Fruit fly (Drosophila melanogaster) whole organism, prepupa: ENCODE data around the gene mbt.

Experiments used
- Blimp-1 ChIP-seq: fragments of 200-800 bp; sonication (Bioruptor generic); optimal IDR thresholded peaks from 3 replicates; lab custom pipeline; 2017; ENCODE audit warnings: missing biosample characterization, missing genetic modification characterization, mild to moderate bottlenecking, moderate library complexity, missing genetic modification reagents
- CG10631 ChIP-seq: fragments of 200-800 bp; sonication (Bioruptor generic); optimal IDR thresholded peaks from 2 replicates; lab custom pipeline; 2016; ENCODE audit warnings: missing biosample characterization, missing genetic modification characterization
- CG10669 ChIP-seq: fragments of 200-800 bp; sonication (Bioruptor generic); optimal IDR thresholded peaks from 3 replicates; lab custom pipeline; 2018; ENCODE audit warnings: missing biosample characterization, mild to moderate bottlenecking, missing genetic modification characterization, moderate library complexity
- CG11294 ChIP-seq: fragments of 200-800 bp; sonication (Bioruptor generic); IDR thresholded peaks from 2 replicates; pipeline ENCODE4 v1.3.6; 2022; ENCODE audit warnings: missing biosample characterization, missing genetic modification characterization
- CG11762 ChIP-seq: fragments of 200-800 bp; sonication (Bioruptor generic); optimal IDR thresholded peaks from 3 replicates; lab custom pipeline; 2016; ENCODE audit warnings: missing biosample characterization, missing genetic modification characterization; ENCODE audit not compliant: insufficient read depth
- CG11902 ChIP-seq: fragments of 200-800 bp; sonication (Bioruptor generic); optimal IDR thresholded peaks from 3 replicates; lab custom pipeline; 2016; ENCODE audit warnings: missing biosample characterization, missing genetic modification characterization
- CG15336 ChIP-seq: fragments of 200-800 bp; sonication (Bioruptor generic); IDR thresholded peaks from 2 replicates; pipeline ENCODE4 v1.3.6; 2022; ENCODE audit warnings: missing biosample characterization, missing genetic modification characterization
- CG1621 ChIP-seq: fragments of 200-800 bp; sonication (Bioruptor generic); optimal IDR thresholded peaks from 3 replicates; lab custom pipeline; 2018; ENCODE audit warnings: missing biosample characterization, mild to moderate bottlenecking, missing genetic modification characterization
- CG3032 ChIP-seq: fragments of 200-800 bp; optimal IDR thresholded peaks from 2 replicates; lab custom pipeline; 2019; ENCODE audit warnings: missing biosample characterization, mild to moderate bottlenecking, missing genetic modification characterization, moderate library complexity
- CG31627 ChIP-seq: fragments of 200-800 bp; sonication (Bioruptor generic); optimal IDR thresholded peaks from 3 replicates; lab custom pipeline; 2016; ENCODE audit warnings: missing biosample characterization, missing genetic modification characterization
- CG32006 ChIP-seq: fragments of 200-800 bp; sonication (Bioruptor generic); optimal IDR thresholded peaks from 3 replicates; lab custom pipeline; 2017; ENCODE audit warnings: missing biosample characterization, mild to moderate bottlenecking, missing genetic modification characterization
- CG34406 ChIP-seq: fragments of 200-800 bp; sonication (Bioruptor generic); optimal IDR thresholded peaks from 3 replicates; lab custom pipeline; 2016; ENCODE audit warnings: missing biosample characterization, missing genetic modification characterization
- CG3919 ChIP-seq: fragments of 200-800 bp; sonication (Bioruptor generic); optimal IDR thresholded peaks from 3 replicates; lab custom pipeline; 2016; ENCODE audit warnings: missing biosample characterization, missing genetic modification characterization
- CG4318 ChIP-seq: fragments of 200-800 bp; sonication (Bioruptor generic); optimal IDR thresholded peaks from 3 replicates; lab custom pipeline; 2017; ENCODE audit warnings: missing biosample characterization, mild to moderate bottlenecking, missing genetic modification characterization
- CG6163 ChIP-seq: fragments of 200-800 bp; sonication (Bioruptor generic); IDR thresholded peaks from 3 replicates; pipeline ENCODE4 v1.3.6; 2022; ENCODE audit warnings: missing biosample characterization, missing genetic modification characterization
- CG6276 ChIP-seq: fragments of 200-800 bp; sonication (Bioruptor generic); optimal IDR thresholded peaks from 2 replicates; lab custom pipeline; 2017; ENCODE audit warnings: missing biosample characterization, mild to moderate bottlenecking, missing genetic modification characterization
- CG6792 ChIP-seq: fragments of 200-800 bp; sonication (Bioruptor generic); optimal IDR thresholded peaks from 3 replicates; lab custom pipeline; 2016; ENCODE audit warnings: missing biosample characterization, missing genetic modification characterization
- CG8119 ChIP-seq: fragments of 200-800 bp; sonication (Bioruptor generic); IDR thresholded peaks from 3 replicates; pipeline ENCODE4 v1.3.6; 2022; ENCODE audit warnings: missing biosample characterization, missing genetic modification characterization
- CG8632 ChIP-seq: fragments of 200-800 bp; sonication (Bioruptor generic); optimal IDR thresholded peaks from 3 replicates; lab custom pipeline; 2016; ENCODE audit warnings: missing biosample characterization, missing genetic modification characterization
- CG9139 ChIP-seq: fragments of 200-800 bp; sonication (Bioruptor generic); optimal IDR thresholded peaks from 3 replicates; lab custom pipeline; 2017; ENCODE audit warnings: missing biosample characterization, mild to moderate bottlenecking, missing genetic modification characterization
- Eip75B ChIP-seq: fragments of 200-800 bp; sonication (Bioruptor generic); optimal IDR thresholded peaks from 3 replicates; lab custom pipeline; 2016; ENCODE audit warnings: missing biosample characterization, missing genetic modification characterization
- Eip78C ChIP-seq: fragments of 200-800 bp; sonication (Bioruptor generic); peaks from one replicate; lab custom pipeline; 2016; ENCODE audit warnings: missing biosample characterization, missing genetic modification characterization
- Eip93F ChIP-seq: fragments of 200-800 bp; sonication (Bioruptor generic); optimal IDR thresholded peaks from 2 replicates; lab custom pipeline; 2016; ENCODE audit warnings: missing biosample characterization, mild to moderate bottlenecking, missing genetic modification characterization
- Gug ChIP-seq: fragments of 200-800 bp; sonication (Bioruptor generic); IDR thresholded peaks from 2 replicates; pipeline ENCODE4 v1.3.6; 2022; ENCODE audit warnings: missing biosample characterization, missing genetic modification characterization
- Hr38 ChIP-seq: sonication (Bioruptor generic); optimal IDR thresholded peaks from 2 replicates; lab custom pipeline; 2016; ENCODE audit warnings: missing biosample characterization, missing genetic modification characterization
- Hr39 ChIP-seq: fragments of 200-800 bp; sonication (Bioruptor generic); optimal IDR thresholded peaks from 2 replicates; lab custom pipeline; 2016; ENCODE audit warnings: missing biosample characterization, missing genetic modification characterization
- Hr4 ChIP-seq: fragments of 200-800 bp; sonication (Bioruptor generic); optimal IDR thresholded peaks from 3 replicates; lab custom pipeline; 2016; ENCODE audit warnings: missing biosample characterization, missing genetic modification characterization
- Met ChIP-seq: fragments of 200-800 bp; sonication (Bioruptor generic); optimal IDR thresholded peaks from 3 replicates; lab custom pipeline; 2016; ENCODE audit warnings: missing biosample characterization, missing genetic modification characterization
- OdsH ChIP-seq: fragments of 200-800 bp; sonication (Bioruptor generic); optimal IDR thresholded peaks from 3 replicates; lab custom pipeline; 2016; ENCODE audit warnings: missing biosample characterization, missing genetic modification characterization
- Sox102F ChIP-seq: fragments of 200-800 bp; sonication (Bioruptor generic); optimal IDR thresholded peaks from 2 replicates; lab custom pipeline; 2016; ENCODE audit warnings: missing biosample characterization, mild to moderate bottlenecking, missing genetic modification characterization
- Sox14 ChIP-seq: fragments of 200-800 bp; sonication (Bioruptor generic); optimal IDR thresholded peaks from 3 replicates; lab custom pipeline; 2016; ENCODE audit warnings: missing biosample characterization, missing genetic modification characterization
- acj6 ChIP-seq: fragments of 200-800 bp; sonication (Bioruptor generic); optimal IDR thresholded peaks from 3 replicates; lab custom pipeline; 2016; ENCODE audit warnings: missing biosample characterization, missing genetic modification characterization
- cyc ChIP-seq: fragments of 200-800 bp; sonication (Bioruptor generic); optimal IDR thresholded peaks from 3 replicates; lab custom pipeline; 2016; ENCODE audit warnings: missing biosample characterization, missing genetic modification characterization
- dac ChIP-seq: fragments of 200-800 bp; sonication (Bioruptor generic); optimal IDR thresholded peaks from 2 replicates; lab custom pipeline; 2017; ENCODE audit warnings: missing biosample characterization, mild to moderate bottlenecking, missing genetic modification characterization
- eg ChIP-seq: fragments of 200-800 bp; sonication (Bioruptor generic); IDR thresholded peaks from 3 replicates; pipeline ENCODE4 v1.3.6; 2022; ENCODE audit warnings: missing biosample characterization, missing genetic modification characterization
- esn ChIP-seq: fragments of 200-800 bp; sonication (Bioruptor generic); optimal IDR thresholded peaks from 2 replicates; lab custom pipeline; 2016; ENCODE audit warnings: missing biosample characterization, mild to moderate bottlenecking, missing genetic modification characterization, moderate library complexity
- fd85E ChIP-seq: fragments of 200-800 bp; sonication (Bioruptor generic); optimal IDR thresholded peaks from 3 replicates; lab custom pipeline; 2016; ENCODE audit warnings: missing biosample characterization, missing genetic modification characterization
- fkh ChIP-seq: fragments of 200-800 bp; sonication (Bioruptor generic); optimal IDR thresholded peaks from 3 replicates; lab custom pipeline; 2017; ENCODE audit warnings: missing biosample characterization, mild to moderate bottlenecking, missing genetic modification characterization, moderate library complexity
- lz ChIP-seq: fragments of 200-800 bp; sonication (Bioruptor generic); optimal IDR thresholded peaks from 3 replicates; lab custom pipeline; 2016; ENCODE audit warnings: missing biosample characterization, missing genetic modification characterization
- net ChIP-seq: fragments of 200-800 bp; sonication (Bioruptor generic); optimal IDR thresholded peaks from 3 replicates; lab custom pipeline; 2016; ENCODE audit warnings: missing biosample characterization, missing genetic modification characterization
- pdm3 ChIP-seq: fragments of 200-800 bp; sonication (Bioruptor generic); optimal IDR thresholded peaks from 3 replicates; lab custom pipeline; 2016; ENCODE audit warnings: missing biosample characterization, missing genetic modification characterization
- salr ChIP-seq, 2 experiments: fragments of 200-800 bp; sonication (Bioruptor generic); optimal IDR thresholded peaks; 3 replicates each; lab custom pipeline; 2016 to 2018; ENCODE audit warnings: missing biosample characterization in 2 of 2, missing genetic modification characterization in 2 of 2, mild to moderate bottlenecking in 1 of 2
- topi ChIP-seq: fragments of 200-800 bp; sonication (Bioruptor generic); optimal IDR thresholded peaks from 3 replicates; lab custom pipeline; 2016; ENCODE audit warnings: missing biosample characterization, missing genetic modification characterization

Gene mbt

DNA sequence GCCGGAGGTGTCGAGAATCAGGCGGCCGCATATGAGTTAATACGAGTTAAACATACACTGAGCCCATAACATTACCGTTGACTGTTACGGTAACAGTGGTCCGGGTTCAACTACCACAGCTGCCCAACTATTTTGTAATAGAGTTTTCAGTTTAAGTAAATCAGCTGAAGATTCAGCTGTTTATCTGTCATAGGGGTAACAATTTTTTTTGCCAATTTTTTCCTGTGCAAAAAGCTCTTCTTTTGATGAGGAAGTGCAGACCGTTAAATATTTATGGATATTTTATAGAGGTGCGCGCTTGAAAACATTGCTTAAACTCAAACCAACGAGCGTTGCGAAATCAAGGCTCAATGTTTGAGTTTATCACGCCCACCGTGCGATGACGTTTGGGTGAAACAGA is 28.8 kb upstream of the mbt start:
- no peak for TF ChIP-seq eg
- peak; percentile 0 for TF ChIP-seq esn
- TF ChIP-seq cyc (GFP tag; lab: Kevin White, UChicago), result peak; percentile 10
- TF ChIP-seq topi (GFP tag; lab: Kevin White, UChicago), result peak; percentile 4
- peak; percentile 62 for TF ChIP-seq Eip78C (GFP tag; lab: Kevin White, UChicago)
- TF ChIP-seq CG32006, result peak; percentile 56
- TF ChIP-seq acj6 (GFP tag; lab: Kevin White, UChicago), result peak; percentile 15
- peak; percentile 55 for TF ChIP-seq Hr4 (GFP tag; lab: Kevin White, UChicago)
- TF ChIP-seq Sox14 (GFP tag; lab: Kevin White, UChicago), result peak; percentile 3
- peak; percentile 21 for TF ChIP-seq Hr39
- no peak for TF ChIP-seq CG8119
- TF ChIP-seq Eip93F (GFP tag; lab: Kevin White, UChicago), result no peak
- peak; percentile 3 for TF ChIP-seq CG31627 (GFP tag; lab: Kevin White, UChicago)
- peak; percentile 7 for TF ChIP-seq pdm3 (GFP tag; lab: Kevin White, UChicago)
- TF ChIP-seq OdsH (GFP tag; lab: Kevin White, UChicago), result peak; percentile 12
- TF ChIP-seq CG6163 (GFP tag; lab: Robert Waterston, UW), result no peak
- no peak for TF ChIP-seq Blimp-1 (GFP tag; lab: Kevin White, UChicago)
- TF ChIP-seq Gug, result no peak
- TF ChIP-seq CG11762, result no peak
- TF ChIP-seq lz (GFP tag; lab: Kevin White, UChicago), result peak; percentile 4

dm6 chrX:16582145-16582544 is 28.3 kb upstream of the mbt start:
- TF ChIP-seq dac (GFP tag; lab: Kevin White, UChicago), result no peak
- TF ChIP-seq fd85E (GFP tag; lab: Kevin White, UChicago), result no peak
- no peak for TF ChIP-seq CG34406 (GFP tag; lab: Kevin White, UChicago)
- TF ChIP-seq CG31627 (GFP tag; lab: Kevin White, UChicago), result no peak
- no peak for TF ChIP-seq CG3919 (GFP tag; lab: Kevin White, UChicago)
- TF ChIP-seq, all 60 proteins: peak for 0

- TF ChIP-seq CG11294, result no peak
- no peak for TF ChIP-seq CG8632 (GFP tag; lab: Kevin White, UChicago)
- TF ChIP-seq esn, result no peak
- TF ChIP-seq eg, result peak; percentile 50; the same call in 1 of the 3 replicates
- peak; percentile 13 for TF ChIP-seq Eip78C (GFP tag; lab: Kevin White, UChicago)
- TF ChIP-seq CG8119, result peak; percentile 63; the same call in 2 of the 3 replicates
- no peak for TF ChIP-seq CG9139 (GFP tag; lab: Kevin White, UChicago)
- TF ChIP-seq CG15336 (GFP tag; lab: Robert Waterston, UW), result peak; percentile 54; the same call in 1 of the 2 replicates
- TF ChIP-seq CG6276, result peak; percentile 46
- TF ChIP-seq, all 60 proteins: peak for 5
Observed at dm6 chrX:16583730-16584129, 26.8 kb upstream of the mbt start.

DNA sequence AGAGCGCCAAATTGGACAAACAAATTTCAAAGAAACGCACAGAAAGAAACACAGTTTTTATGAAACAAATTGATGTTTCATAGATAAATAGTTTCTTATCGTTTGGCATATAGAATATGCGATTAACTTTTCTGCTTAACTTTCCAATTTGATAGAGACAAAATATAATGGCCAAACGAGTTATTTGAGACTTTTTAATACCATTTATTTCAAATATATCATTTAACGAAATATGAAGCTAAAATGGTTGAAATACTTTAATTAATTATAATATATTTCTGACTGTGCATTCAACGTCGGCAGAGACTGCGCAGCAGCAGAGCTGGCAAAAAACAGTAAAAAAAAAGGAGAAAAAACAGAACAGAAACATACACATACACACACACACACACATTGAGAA is 24.9 kb upstream of the mbt start:
- no peak for TF ChIP-seq CG11294
- TF ChIP-seq salr (GFP tag; optimal IDR thresholded peaks at IDR 0.05; lab: Kevin White, UChicago), result no peak
- no peak for TF ChIP-seq Eip93F (GFP tag; lab: Kevin White, UChicago)
- no peak for TF ChIP-seq CG9139 (GFP tag; lab: Kevin White, UChicago)
- TF ChIP-seq net (GFP tag; lab: Kevin White, UChicago), result no peak
- peak; percentile 23 for TF ChIP-seq CG10631 (GFP tag; lab: Kevin White, UChicago)
- no peak for TF ChIP-seq fkh
- peak; percentile 38 for TF ChIP-seq Eip75B
- TF ChIP-seq CG10669 (GFP tag; lab: Kevin White, UChicago), result peak; percentile 19
- peak; percentile 61 for TF ChIP-seq CG8119
- peak; percentile 42 for TF ChIP-seq Met (GFP tag; lab: Kevin White, UChicago)
- TF ChIP-seq CG4318 (GFP tag; lab: Kevin White, UChicago), result no peak
- no peak for TF ChIP-seq Hr38 (GFP tag; lab: Kevin White, UChicago)
- no peak for TF ChIP-seq cyc (GFP tag; lab: Kevin White, UChicago)
- peak; percentile 42 for TF ChIP-seq Hr4 (GFP tag; lab: Kevin White, UChicago)
- TF ChIP-seq lz (GFP tag; lab: Kevin White, UChicago), result peak; percentile 17
- peak; percentile 39 for TF ChIP-seq pdm3 (GFP tag; lab: Kevin White, UChicago)
- TF ChIP-seq Hr39, result peak; percentile 3
- no peak for TF ChIP-seq Blimp-1 (GFP tag; lab: Kevin White, UChicago)
- no peak for TF ChIP-seq CG3032 (tag; lab: Kevin White, UChicago)
- no peak for TF ChIP-seq CG11902 (GFP tag; lab: Kevin White, UChicago)
- TF ChIP-seq CG15336 (GFP tag; lab: Robert Waterston, UW), result peak; percentile 69
- TF ChIP-seq esn, result peak; percentile 30
- TF ChIP-seq CG6163 (GFP tag; lab: Robert Waterston, UW), result peak; percentile 13; the same call in 1 of the 3 replicates
- TF ChIP-seq Sox102F (GFP tag; lab: Kevin White, UChicago), result no peak
- no peak for TF ChIP-seq CG1621 (tag; lab: Kevin White, UChicago)
- no peak for TF ChIP-seq Sox14 (GFP tag; lab: Kevin White, UChicago)
- peak; percentile 54 for TF ChIP-seq CG32006
- peak; percentile 36 for TF ChIP-seq topi (GFP tag; lab: Kevin White, UChicago)
- no peak for TF ChIP-seq CG6276
- TF ChIP-seq CG6792 (GFP tag; lab: Kevin White, UChicago), result peak; percentile 18
- no peak for TF ChIP-seq CG11762
- TF ChIP-seq CG3919 (GFP tag; lab: Kevin White, UChicago), result peak; percentile 35
